Worm (Caenorhabditis elegans) whole organism, late embryonic: ENCODE data around the gene aqp-8.

Source experiments
- F13H6.1 ChIP-seq: sonication (generic microtip); optimal IDR thresholded peaks from 2 replicates; lab custom pipeline; 2016; ENCODE audit warnings: missing genetic modification characterization, missing compliant biosample characterization
- ceh-48 ChIP-seq: sonication (generic microtip); optimal IDR thresholded peaks from 2 replicates; lab custom pipeline; 2016; ENCODE audit warnings: missing genetic modification characterization, inconsistent platforms, missing compliant biosample characterization
- dmd-4 ChIP-seq: sonication (generic microtip); optimal IDR thresholded peaks from 2 replicates; lab custom pipeline; 2016; ENCODE audit warnings: borderline replicate concordance, missing genetic modification characterization, missing compliant biosample characterization
- fax-1 ChIP-seq: sonication (generic microtip); optimal IDR thresholded peaks from 2 replicates; lab custom pipeline; 2016; ENCODE audit warnings: missing genotype, missing genetic modification characterization, missing compliant biosample characterization
- lin-11 ChIP-seq: fragments of 200-800 bp; sonication (Bioruptor generic); optimal IDR thresholded peaks from 2 replicates; lab custom pipeline; 2018; ENCODE audit warnings: mild to moderate bottlenecking, missing genetic modification characterization, missing compliant biosample characterization
- nfya-1 ChIP-seq: sonication (generic microtip); optimal IDR thresholded peaks from 2 replicates; lab custom pipeline; 2017; ENCODE audit warnings: missing genetic modification characterization, mild to moderate bottlenecking, missing compliant biosample characterization, antibody characterized with exemption, moderate library complexity
- nhr-11 ChIP-seq: fragments of 150-350 bp; optimal IDR thresholded peaks from 2 replicates; lab custom pipeline; 2014; ENCODE audit warnings: missing biosample characterization, missing genetic modification characterization
- pat-9 ChIP-seq: fragments of 200-800 bp; sonication (Bioruptor generic); optimal IDR thresholded peaks from 2 replicates; lab custom pipeline; 2018; ENCODE audit warnings: mild to moderate bottlenecking, missing genetic modification characterization, moderate library complexity, missing compliant biosample characterization
- sdc-2 ChIP-seq: sonication (generic microtip); optimal IDR thresholded peaks from 2 replicates; lab custom pipeline; 2016; ENCODE audit warnings: missing genotype, missing genetic modification characterization, missing compliant biosample characterization
- unc-3 ChIP-seq, 2 experiments: fragments of 200-800 bp in 1 of 2; sonication (Bioruptor generic) in 1 of 2; sonication (generic microtip) in 1 of 2; conservative IDR thresholded peaks in 1 of 2; optimal IDR thresholded peaks in 1 of 2; 2 replicates each; pipeline versions ENCODE4 v1.3.6 to Lab custom; 2016 to 2022; ENCODE audit warnings: missing compliant biosample characterization in 2 of 2, missing genetic modification characterization in 2 of 2, missing genetic modification reagents in 1 of 2
- unc-42 ChIP-seq: sonication (generic microtip); optimal IDR thresholded peaks from 2 replicates; lab custom pipeline; 2016; ENCODE audit warnings: missing genotype, missing genetic modification characterization, missing compliant biosample characterization
- unc-86 ChIP-seq: sonication (generic microtip); optimal IDR thresholded peaks from 2 replicates; lab custom pipeline; 2016; ENCODE audit warnings: missing genetic modification characterization, missing compliant biosample characterization
- zip-5 ChIP-seq: sonication (generic microtip); optimal IDR thresholded peaks from 2 replicates; lab custom pipeline; 2016; ENCODE audit warnings: missing genetic modification characterization, missing compliant biosample characterization

DNA sequence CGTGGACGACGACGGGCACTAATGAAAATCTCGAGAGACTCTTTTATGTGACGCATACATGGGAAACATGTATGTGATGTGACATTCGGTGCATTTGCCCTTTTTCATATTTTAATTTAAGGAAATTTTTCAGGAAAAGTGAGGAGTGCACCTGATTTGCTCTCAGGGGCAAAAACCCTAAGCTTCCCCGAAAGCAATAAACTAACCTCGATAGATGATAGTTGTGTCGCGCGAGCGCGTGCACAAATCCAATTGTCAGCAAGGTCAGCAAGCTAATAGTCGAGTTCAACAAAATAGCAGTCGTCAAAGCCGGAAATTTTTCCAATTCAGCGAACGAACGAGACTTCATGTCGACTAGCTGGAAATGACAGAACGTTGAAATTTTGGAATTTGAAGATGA is 13.3 kb upstream of the aqp-8 start:
- TF ChIP-seq zip-5 (tag; lab: Kevin White, UChicago) (no peak), lin-11 (no peak), pat-9 (tag; lab: Kevin White, UChicago) (no peak), unc-42 (peak; percentile 72), unc-86 (tag; lab: Kevin White, UChicago) (no peak), fax-1 (tag; lab: Kevin White, UChicago) (no peak), ceh-48 (tag; lab: Kevin White, UChicago) (no peak), nhr-11 (tag; lab: Kevin White, UChicago) (no peak), sdc-2 (tag; lab: Kevin White, UChicago) (no peak), F13H6.1 (tag; lab: Kevin White, UChicago) (no peak), unc-3 (GFP tag; conservative IDR thresholded peaks at IDR 0.05; lab: Robert Waterston, UW) (no peak), unc-3 (tag; optimal IDR thresholded peaks at IDR 0.05; lab: Kevin White, UChicago) (no peak), nfya-1 (no peak), dmd-4 (tag; lab: Kevin White, UChicago) (no peak)
